Worm (Caenorhabditis elegans): ENCODE data around the gene ccpp-6.
A peak's percentile ranks its signal among the peaks of the same experiment; 100 is the strongest.

ccpp-6 gene

DNA sequence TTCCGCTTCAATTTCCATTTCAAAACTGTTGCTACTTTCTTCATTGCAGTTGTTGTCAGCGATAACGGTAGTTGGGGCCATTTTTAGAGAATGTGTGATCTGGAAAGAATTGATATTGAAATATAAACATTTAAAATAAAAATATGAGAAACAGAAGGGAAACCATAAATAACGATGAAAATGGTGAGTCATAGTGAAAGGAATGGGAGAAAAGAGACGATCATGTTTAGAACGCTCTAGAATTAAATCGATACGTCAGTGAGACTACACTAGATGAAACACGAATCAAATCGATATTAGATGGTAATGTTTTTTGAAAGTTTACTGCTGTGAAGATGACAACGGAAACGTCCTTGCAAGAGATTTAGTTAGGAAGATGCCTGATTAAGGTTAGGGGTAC lies 21.8 kb upstream of the ccpp-6 start, which contains the start of the genes EEED8.12 and EEED8.4:
Gene EEED8.12, minus strand, starts transcription at position 101 of the 400 bp plus-strand sequence.
Gene EEED8.4, plus strand, starts transcription at position 396 of the 400 bp plus-strand sequence.
- TF ChIP-seq aly-1 (tag; optimal IDR thresholded peaks at IDR 0.05) (no peak), tbx-11 (GFP tag; IDR thresholded peaks at IDR 0.05) (no peak), ceh-13 (GFP tag; optimal IDR thresholded peaks at IDR 0.05) (no peak), F13C5.2 (tag; optimal IDR thresholded peaks at IDR 0.05) (no peak), ets-7 (tag; optimal IDR thresholded peaks at IDR 0.05) (no peak), flt-1 (GFP tag; IDR thresholded peaks at IDR 0.05) (no peak), hnd-1 (tag; optimal IDR thresholded peaks at IDR 0.05) (no peak), hmbx-1 (tag; optimal IDR thresholded peaks at IDR 0.05) (no peak), tbx-37 (GFP tag; conservative IDR thresholded peaks at IDR 0.05) (no peak), pes-1 (GFP tag; IDR thresholded peaks at IDR 0.05) (no peak)

DNA sequence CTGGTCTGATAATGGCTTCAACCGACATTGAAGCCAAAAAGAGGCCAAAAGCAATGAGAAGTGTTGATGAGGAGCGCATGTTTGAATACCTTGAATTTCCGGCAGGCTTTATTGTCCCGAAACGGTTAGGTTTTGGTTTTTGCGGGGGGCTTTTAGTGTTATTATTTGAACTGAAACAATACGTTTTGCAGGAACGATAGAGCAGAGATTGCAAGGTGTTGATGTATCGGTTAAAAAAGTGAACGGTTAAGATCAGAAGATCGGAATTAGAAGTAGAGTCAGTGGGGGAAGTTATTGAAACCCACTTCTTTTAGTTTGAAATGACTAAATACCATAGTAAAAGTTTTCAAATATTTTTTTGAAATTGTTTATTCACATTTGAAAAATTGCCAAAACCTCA lies 20.4 kb upstream of the ccpp-6 start, which contains the start of gene clec-141:
Gene clec-141, minus strand, starts transcription at position 101 of the 400 bp plus-strand sequence.
- TF ChIP-seq tbx-37 (GFP tag; conservative IDR thresholded peaks at IDR 0.05) = no peak
- no peak for TF ChIP-seq B0310.2 (tag; optimal IDR thresholded peaks at IDR 0.05)
- TF ChIP-seq scrt-1 (GFP tag; IDR thresholded peaks at IDR 0.05) = no peak
- TF ChIP-seq F13C5.2 (tag; optimal IDR thresholded peaks at IDR 0.05) = no peak
- TF ChIP-seq ets-7 (tag; optimal IDR thresholded peaks at IDR 0.05) = no peak
- TF ChIP-seq tra-4 (tag; optimal IDR thresholded peaks at IDR 0.05) = no peak
- TF ChIP-seq flt-1 (GFP tag; IDR thresholded peaks at IDR 0.05) = no peak
- no peak for TF ChIP-seq pes-1 (GFP tag; IDR thresholded peaks at IDR 0.05)
- TF ChIP-seq ceh-36 (tag; optimal IDR thresholded peaks at IDR 0.05) = no peak
- no peak for TF ChIP-seq hmg-4 (GFP tag; optimal IDR thresholded peaks at IDR 0.05)
- no peak for TF ChIP-seq tbx-11 (GFP tag; IDR thresholded peaks at IDR 0.05)
- TF ChIP-seq hmbx-1 (tag; optimal IDR thresholded peaks at IDR 0.05) = no peak
- TF ChIP-seq ama-1 (optimal IDR thresholded peaks at IDR 0.05) = no peak
- TF ChIP-seq sea-1 (GFP tag; conservative IDR thresholded peaks at IDR 0.05) = no peak
- no peak for TF ChIP-seq aly-1 (tag; optimal IDR thresholded peaks at IDR 0.05)
- no peak for TF ChIP-seq hnd-1 (tag; optimal IDR thresholded peaks at IDR 0.05)
- no peak for TF ChIP-seq ceh-13 (GFP tag; optimal IDR thresholded peaks at IDR 0.05)

DNA sequence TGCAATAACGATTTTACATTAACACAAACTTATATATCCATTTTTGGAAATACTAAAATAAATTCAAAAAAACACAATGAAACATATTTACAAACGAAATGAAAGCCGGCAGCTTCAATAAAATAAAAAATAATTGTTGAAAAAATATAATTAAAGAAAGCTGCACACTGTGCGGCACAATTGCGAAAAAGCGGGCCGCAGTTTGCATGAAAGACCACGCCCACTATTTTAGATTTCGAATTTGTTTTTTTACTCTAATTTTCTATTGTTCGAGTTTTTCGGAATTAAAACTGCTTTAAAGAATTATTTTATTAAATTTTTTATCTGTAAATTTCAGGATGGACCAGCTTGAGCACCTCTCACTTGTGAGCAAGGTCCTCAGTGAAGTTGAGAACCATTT lies 12.1 kb upstream of the ccpp-6 start, which contains the start of gene mog-5:
Gene mog-5, plus strand, starts transcription at position 338 of the 400 bp plus-strand sequence.
- TF ChIP-seq tbx-37 (GFP tag; conservative IDR thresholded peaks at IDR 0.05) (no peak), tbx-11 (GFP tag; IDR thresholded peaks at IDR 0.05) (peak; percentile 65; the same call in 1 of the 2 replicates), sea-1 (GFP tag; conservative IDR thresholded peaks at IDR 0.05) (0 out of 2 replicates have a peak, but pooled peaks have one; percentile 55), scrt-1 (GFP tag; IDR thresholded peaks at IDR 0.05) (0 out of 2 replicates have a peak, but pooled peaks have one; percentile 46), ama-1 (optimal IDR thresholded peaks at IDR 0.05) (no peak), F13C5.2 (tag; optimal IDR thresholded peaks at IDR 0.05) (peak; percentile 83), B0310.2 (tag; optimal IDR thresholded peaks at IDR 0.05) (no peak), pes-1 (GFP tag; IDR thresholded peaks at IDR 0.05) (no peak; the same call in 1 of the 2 replicates), flt-1 (GFP tag; IDR thresholded peaks at IDR 0.05) (peak; percentile 65), ceh-13 (GFP tag; optimal IDR thresholded peaks at IDR 0.05) (peak; percentile 9), ceh-36 (tag; optimal IDR thresholded peaks at IDR 0.05) (no peak)

DNA sequence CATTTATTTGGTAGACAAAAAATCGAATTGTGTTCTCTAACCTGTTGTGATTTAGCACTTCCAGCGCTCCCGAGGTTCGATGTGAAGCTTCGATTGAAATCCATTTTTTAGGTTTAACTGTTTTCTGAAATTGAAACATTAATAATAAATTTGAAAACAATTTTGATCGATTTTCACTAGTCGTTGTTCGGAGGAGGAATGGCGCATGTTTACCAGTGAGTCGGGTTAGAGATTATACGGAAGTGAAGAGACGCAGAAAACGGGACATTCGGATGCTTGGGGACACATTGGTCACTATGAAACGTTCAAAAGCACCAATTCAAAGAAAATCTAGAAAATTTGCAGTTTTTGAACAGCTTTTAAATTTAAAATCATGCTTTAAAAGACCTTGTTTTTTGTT lies 11.7 kb upstream of the ccpp-6 start, which contains the start of gene fbxl-3:
Gene fbxl-3, minus strand, starts transcription at position 124 of the 400 bp plus-strand sequence.
- TF ChIP-seq scrt-1 (GFP tag; IDR thresholded peaks at IDR 0.05) (no peak), ceh-36 (tag; optimal IDR thresholded peaks at IDR 0.05) (no peak), flt-1 (GFP tag; IDR thresholded peaks at IDR 0.05) (no peak), hnd-1 (tag; optimal IDR thresholded peaks at IDR 0.05) (no peak), tbx-11 (GFP tag; IDR thresholded peaks at IDR 0.05) (no peak), sea-1 (GFP tag; conservative IDR thresholded peaks at IDR 0.05) (no peak), pes-1 (GFP tag; IDR thresholded peaks at IDR 0.05) (no peak), aly-1 (tag; optimal IDR thresholded peaks at IDR 0.05) (no peak), hmg-4 (GFP tag; optimal IDR thresholded peaks at IDR 0.05) (no peak), B0310.2 (tag; optimal IDR thresholded peaks at IDR 0.05) (no peak), tbx-37 (GFP tag; conservative IDR thresholded peaks at IDR 0.05) (no peak), tra-4 (tag; optimal IDR thresholded peaks at IDR 0.05) (no peak), F13C5.2 (tag; optimal IDR thresholded peaks at IDR 0.05) (no peak), hmbx-1 (tag; optimal IDR thresholded peaks at IDR 0.05) (no peak), ceh-13 (GFP tag; optimal IDR thresholded peaks at IDR 0.05) (no peak), ama-1 (optimal IDR thresholded peaks at IDR 0.05) (no peak)

DNA sequence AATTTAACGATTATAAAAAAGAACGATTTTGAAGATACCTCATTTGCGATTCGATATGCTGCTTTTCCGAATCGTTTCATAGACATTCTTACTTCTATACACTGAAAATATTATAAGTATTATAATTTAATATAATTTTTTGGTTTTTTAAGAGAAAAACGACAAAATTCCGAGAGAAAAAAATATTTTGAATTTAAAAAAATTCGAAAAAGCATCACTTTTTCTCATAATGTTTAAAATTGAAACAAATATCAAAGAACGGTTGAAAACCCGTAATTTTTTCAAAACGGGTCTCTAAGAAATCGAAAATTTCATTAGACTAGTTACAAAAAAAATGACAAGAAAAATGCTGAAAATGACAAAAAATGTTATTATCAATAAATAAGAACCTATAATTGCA lies 8.5 kb upstream of the ccpp-6 start, which contains the start of gene pink-1:
Gene pink-1, minus strand, starts transcription at position 101 of the 400 bp plus-strand sequence.
- no peak for TF ChIP-seq ets-7 (tag; optimal IDR thresholded peaks at IDR 0.05)
- TF ChIP-seq tra-4 (tag; optimal IDR thresholded peaks at IDR 0.05) = no peak
- no peak for TF ChIP-seq F13C5.2 (tag; optimal IDR thresholded peaks at IDR 0.05)
- no peak for TF ChIP-seq ama-1 (optimal IDR thresholded peaks at IDR 0.05)
- no peak for TF ChIP-seq tbx-11 (GFP tag; IDR thresholded peaks at IDR 0.05)
- no peak for TF ChIP-seq B0310.2 (tag; optimal IDR thresholded peaks at IDR 0.05)
- TF ChIP-seq pes-1 (GFP tag; IDR thresholded peaks at IDR 0.05) = no peak
- TF ChIP-seq ceh-36 (tag; optimal IDR thresholded peaks at IDR 0.05) = no peak
- TF ChIP-seq flt-1 (GFP tag; IDR thresholded peaks at IDR 0.05) = no peak
- TF ChIP-seq hnd-1 (tag; optimal IDR thresholded peaks at IDR 0.05) = no peak
- TF ChIP-seq hmbx-1 (tag; optimal IDR thresholded peaks at IDR 0.05) = no peak
- no peak for TF ChIP-seq aly-1 (tag; optimal IDR thresholded peaks at IDR 0.05)
- TF ChIP-seq sea-1 (GFP tag; conservative IDR thresholded peaks at IDR 0.05) = no peak
- no peak for TF ChIP-seq hmg-4 (GFP tag; optimal IDR thresholded peaks at IDR 0.05)
- no peak for TF ChIP-seq ceh-13 (GFP tag; optimal IDR thresholded peaks at IDR 0.05)
- no peak for TF ChIP-seq scrt-1 (GFP tag; IDR thresholded peaks at IDR 0.05)
- TF ChIP-seq tbx-37 (GFP tag; conservative IDR thresholded peaks at IDR 0.05) = no peak

DNA sequence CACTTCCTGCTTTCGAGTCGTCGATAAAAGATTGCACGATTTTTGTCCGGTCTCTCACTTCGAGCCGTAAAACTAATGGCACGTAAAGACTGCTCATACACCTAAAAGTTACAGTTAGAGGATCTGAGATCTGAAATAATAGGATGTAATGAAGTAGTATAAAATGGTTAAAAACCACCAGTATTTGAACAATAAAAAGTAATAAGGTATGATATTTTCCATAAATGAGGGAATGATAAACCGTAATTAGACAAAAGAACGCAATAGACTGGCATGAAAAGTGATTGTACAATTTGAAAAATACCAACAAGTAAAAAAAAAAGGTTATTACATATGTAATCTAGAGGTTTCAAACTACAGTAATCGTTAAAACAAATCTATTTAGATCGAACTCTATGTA lies 6.0 kb upstream of the ccpp-6 start, which contains the start of gene brap-2:
Gene brap-2, minus strand, starts transcription at position 101 of the 400 bp plus-strand sequence.
- TF ChIP-seq flt-1 (GFP tag; IDR thresholded peaks at IDR 0.05) (no peak), pes-1 (GFP tag; IDR thresholded peaks at IDR 0.05) (no peak), tra-4 (tag; optimal IDR thresholded peaks at IDR 0.05) (no peak), ceh-36 (tag; optimal IDR thresholded peaks at IDR 0.05) (no peak), B0310.2 (tag; optimal IDR thresholded peaks at IDR 0.05) (no peak), hnd-1 (tag; optimal IDR thresholded peaks at IDR 0.05) (no peak), hmbx-1 (tag; optimal IDR thresholded peaks at IDR 0.05) (no peak), tbx-37 (GFP tag; conservative IDR thresholded peaks at IDR 0.05) (no peak), sea-1 (GFP tag; conservative IDR thresholded peaks at IDR 0.05) (no peak), aly-1 (tag; optimal IDR thresholded peaks at IDR 0.05) (no peak), scrt-1 (GFP tag; IDR thresholded peaks at IDR 0.05) (no peak), F13C5.2 (tag; optimal IDR thresholded peaks at IDR 0.05) (no peak), tbx-11 (GFP tag; IDR thresholded peaks at IDR 0.05) (no peak), ets-7 (tag; optimal IDR thresholded peaks at IDR 0.05) (no peak), ceh-13 (GFP tag; optimal IDR thresholded peaks at IDR 0.05) (no peak)
